Worm (Caenorhabditis elegans) whole organism, L1 larva: ENCODE data around the gene ttr-15.

Source experiments
- aha-1 ChIP-seq: fragments of 150-350 bp; optimal IDR thresholded peaks from 2 replicates; lab custom pipeline; 2014; ENCODE audit warnings: missing biosample characterization, missing genetic modification characterization
- ama-1 ChIP-seq: fragments of 150-350 bp; optimal IDR thresholded peaks from 2 replicates; lab custom pipeline; 2014
- blmp-1 ChIP-seq: fragments of 150-350 bp; optimal IDR thresholded peaks from 2 replicates; lab custom pipeline; 2014; ENCODE audit warnings: missing biosample characterization, missing genetic modification characterization
- efl-1 ChIP-seq, 4 experiments: fragments of 150-350 bp; optimal IDR thresholded peaks in 3 of 4; peaks in 1 of 4; 1 replicate in 1 of 4; 2 replicates in 3 of 4; lab custom pipeline; 2014; ENCODE audit warnings: missing biosample characterization in 2 of 4, missing genetic modification characterization in 2 of 4, missing genetic modification reagents in 2 of 4
- elt-2 ChIP-seq: sonication (generic microtip); optimal IDR thresholded peaks from 2 replicates; lab custom pipeline; 2016; ENCODE audit warnings: missing genetic modification characterization, mild to moderate bottlenecking, inconsistent platforms, missing compliant biosample characterization, missing genetic modification reagents
- ets-5 ChIP-seq: fragments of 200-800 bp; sonication (Bioruptor generic); IDR thresholded peaks from 2 replicates; pipeline ENCODE4 v1.3.6; 2022; ENCODE audit warnings: missing genetic modification characterization, missing compliant biosample characterization
- hpl-2 ChIP-seq: fragments of 150-350 bp; optimal IDR thresholded peaks from 2 replicates; lab custom pipeline; 2014; ENCODE audit warnings: missing biosample characterization, missing genetic modification reagents, missing genetic modification characterization
- lir-3 ChIP-seq: sonication (generic microtip); optimal IDR thresholded peaks from 2 replicates; lab custom pipeline; 2016; ENCODE audit warnings: mild to moderate bottlenecking, missing genetic modification characterization, moderate library complexity, missing compliant biosample characterization; ENCODE audit not compliant: poor library complexity
- mef-2 ChIP-seq: fragments of 150-350 bp; optimal IDR thresholded peaks from 2 replicates; lab custom pipeline; 2014; ENCODE audit warnings: missing biosample characterization, missing genetic modification characterization
- nhr-237 ChIP-seq: fragments of 150-350 bp; optimal IDR thresholded peaks from 2 replicates; lab custom pipeline; 2014; ENCODE audit warnings: missing biosample characterization, missing genetic modification characterization
- nhr-77 ChIP-seq: fragments of 150-350 bp; optimal IDR thresholded peaks from 2 replicates; lab custom pipeline; 2014; ENCODE audit warnings: missing biosample characterization, missing genetic modification characterization
- snpc-4 ChIP-seq: fragments of 150-350 bp; optimal IDR thresholded peaks from 2 replicates; lab custom pipeline; 2014; ENCODE audit warnings: missing biosample characterization, missing genetic modification characterization
- unc-62 ChIP-seq: fragments of 150-350 bp; optimal IDR thresholded peaks from 2 replicates; lab custom pipeline; 2014; ENCODE audit warnings: missing biosample characterization, missing genetic modification reagents, missing genetic modification characterization
- zag-1 ChIP-seq: fragments of 150-350 bp; optimal IDR thresholded peaks from 2 replicates; lab custom pipeline; 2014; ENCODE audit warnings: missing biosample characterization, missing genetic modification characterization

ce11 chrIII:10339949-10340348 is 2.3 kb downstream of the ttr-15 start:
- TF ChIP-seq efl-1 (optimal IDR thresholded peaks at IDR 0.05; lab: Kevin White, UChicago) (no peak), efl-1 (GFP tag; optimal IDR thresholded peaks at IDR 0.05 in 1 of 2; lab: Kevin White, UChicago) (peak in 1 of 2 experiments; percentile 56), blmp-1 (tag; lab: Kevin White, UChicago) (no peak), elt-2 (tag; lab: Kevin White, UChicago) (no peak), ama-1 (lab: Kevin White, UChicago) (no peak), mef-2 (tag; lab: Kevin White, UChicago) (no peak), snpc-4 (tag; lab: Kevin White, UChicago) (no peak), hpl-2 (GFP tag; lab: Kevin White, UChicago) (no peak), zag-1 (tag; lab: Kevin White, UChicago) (no peak), unc-62 (no peak), nhr-77 (no peak), nhr-237 (tag; lab: Kevin White, UChicago) (no peak), aha-1 (tag; lab: Kevin White, UChicago) (no peak), ets-5 (GFP tag; lab: Robert Waterston, UW) (no peak), lir-3 (tag; lab: Kevin White, UChicago) (no peak)
